Worm (Caenorhabditis elegans) whole organism, early embryonic: Measurements from ENCODE around the gene dmsr-13.
A peak's percentile ranks its signal among the peaks of the same experiment; 100 is the strongest.

ENCODE experiments used
- B0310.2 ChIP-seq: sonication (generic microtip); optimal IDR thresholded peaks from 2 replicates; lab custom pipeline; 2016; ENCODE audit warnings: mild to moderate bottlenecking, missing genetic modification characterization, missing compliant biosample characterization
- F13C5.2 ChIP-seq: sonication (generic microtip); optimal IDR thresholded peaks from 2 replicates; lab custom pipeline; 2017; ENCODE audit warnings: mild to moderate bottlenecking, missing genetic modification characterization, inconsistent platforms, missing compliant biosample characterization
- aly-1 ChIP-seq: sonication (generic microtip); optimal IDR thresholded peaks from 2 replicates; lab custom pipeline; 2016; ENCODE audit warnings: missing genetic modification characterization, missing compliant biosample characterization
- ama-1 ChIP-seq: fragments of 150-350 bp; optimal IDR thresholded peaks from 2 replicates; lab custom pipeline; 2014
- ceh-13 ChIP-seq: fragments of 200-800 bp; sonication (Bioruptor generic); optimal IDR thresholded peaks from 2 replicates; lab custom pipeline; 2018; ENCODE audit warnings: mild to moderate bottlenecking, missing genetic modification characterization, missing compliant biosample characterization
- ceh-36 ChIP-seq: sonication (generic microtip); optimal IDR thresholded peaks from 2 replicates; lab custom pipeline; 2016; ENCODE audit warnings: missing genetic modification characterization, inconsistent platforms, missing compliant biosample characterization
- ets-7 ChIP-seq: sonication (generic microtip); optimal IDR thresholded peaks from 2 replicates; lab custom pipeline; 2016; ENCODE audit warnings: missing genotype, missing genetic modification characterization, missing compliant biosample characterization
- flt-1 ChIP-seq: fragments of 200-800 bp; sonication (Bioruptor generic); IDR thresholded peaks from 2 replicates; pipeline ENCODE4 v1.3.6; 2022; ENCODE audit warnings: missing genetic modification characterization, missing compliant biosample characterization
- hmbx-1 ChIP-seq: sonication (generic microtip); optimal IDR thresholded peaks from 2 replicates; lab custom pipeline; 2016; ENCODE audit warnings: mild to moderate bottlenecking, missing genetic modification characterization, missing compliant biosample characterization
- hmg-4 ChIP-seq: fragments of 200-800 bp; sonication (Bioruptor generic); optimal IDR thresholded peaks from 2 replicates; lab custom pipeline; 2018; ENCODE audit warnings: mild to moderate bottlenecking, missing genetic modification characterization, missing compliant biosample characterization
- hnd-1 ChIP-seq: sonication (generic microtip); optimal IDR thresholded peaks from 2 replicates; lab custom pipeline; 2016; ENCODE audit warnings: missing genetic modification characterization, missing compliant biosample characterization
- pes-1 ChIP-seq: fragments of 200-800 bp; sonication (Bioruptor generic); IDR thresholded peaks from 2 replicates; pipeline ENCODE4 v1.3.6; 2022; ENCODE audit warnings: missing genetic modification reagents, missing genetic modification characterization, missing compliant biosample characterization
- scrt-1 ChIP-seq: fragments of 200-800 bp; sonication (Bioruptor generic); IDR thresholded peaks from 2 replicates; pipeline ENCODE4 v1.3.6; 2022; ENCODE audit warnings: missing genetic modification characterization, missing compliant biosample characterization
- sea-1 ChIP-seq: fragments of 200-800 bp; sonication (Bioruptor generic); conservative IDR thresholded peaks from 2 replicates; pipeline ENCODE4 v1.3.6; 2022; ENCODE audit warnings: missing genetic modification characterization, missing compliant biosample characterization
- tbx-11 ChIP-seq: fragments of 200-800 bp; sonication (Bioruptor generic); IDR thresholded peaks from 2 replicates; pipeline ENCODE4 v1.3.6; 2022; ENCODE audit warnings: missing genetic modification characterization, missing compliant biosample characterization
- tbx-37 ChIP-seq: fragments of 200-800 bp; sonication (Bioruptor generic); conservative IDR thresholded peaks from 2 replicates; pipeline ENCODE4 v1.3.6; 2022; ENCODE audit warnings: missing genetic modification reagents, missing genetic modification characterization, missing compliant biosample characterization
- tra-4 ChIP-seq: sonication (generic microtip); optimal IDR thresholded peaks from 2 replicates; lab custom pipeline; 2017; ENCODE audit warnings: missing genetic modification characterization, missing compliant biosample characterization

dmsr-13 gene

ce11 chrV:6819812-6820211, at the start of gene dmsr-13:
Gene dmsr-13, minus strand, starts transcription at chrV:6819912.
- TF ChIP-seq tbx-11 (GFP tag; lab: Robert Waterston, UW) = no peak
- no peak for TF ChIP-seq ceh-36 (tag; lab: Kevin White, UChicago)
- TF ChIP-seq pes-1 = no peak

- TF ChIP-seq F13C5.2 (tag; lab: Kevin White, UChicago) (no peak), flt-1 (GFP tag; lab: Robert Waterston, UW) (no peak), ceh-36 (tag; lab: Kevin White, UChicago) (no peak), hmg-4 (no peak), B0310.2 (tag; lab: Kevin White, UChicago) (no peak), tbx-37 (GFP tag; lab: Robert Waterston, UW) (no peak), hmbx-1 (tag; lab: Kevin White, UChicago) (no peak), hnd-1 (no peak), sea-1 (no peak)
These were observed 35.0 kb upstream of the dmsr-13 start, which contains the start of gene gpa-10 for ce11 chrV:6854711-6855110. Gene gpa-10, minus strand, starts transcription at chrV:6854811.

ce11 chrV:6846507-6846906, 26.8 kb upstream of the dmsr-13 start, which contains the start of gene lgc-54:
Gene lgc-54, minus strand, starts transcription at chrV:6846607.
- no peak for TF ChIP-seq F13C5.2 (tag; lab: Kevin White, UChicago)
- TF ChIP-seq B0310.2 (tag; lab: Kevin White, UChicago) = no peak
- no peak for TF ChIP-seq ceh-36 (tag; lab: Kevin White, UChicago)
- TF ChIP-seq ets-7 (tag; lab: Kevin White, UChicago) = no peak
- TF ChIP-seq pes-1 = no peak
- no peak for TF ChIP-seq tbx-37 (GFP tag; lab: Robert Waterston, UW)
- TF ChIP-seq flt-1 (GFP tag; lab: Robert Waterston, UW) = no peak

- no peak for TF ChIP-seq tbx-37 (GFP tag; lab: Robert Waterston, UW)
These were observed 22.7 kb upstream of the dmsr-13 start, which contains the start of gene T15B7.1 for ce11 chrV:6842437-6842836. Gene T15B7.1, plus strand, starts transcription at chrV:6842737.

- TF ChIP-seq tra-4 (no peak), aly-1 (tag; lab: Kevin White, UChicago) (no peak), B0310.2 (tag; lab: Kevin White, UChicago) (no peak), hnd-1 (no peak)
These were observed 19.3 kb upstream of the dmsr-13 start, which contains the start of gene hpo-8 for ce11 chrV:6839008-6839407. Gene hpo-8, plus strand, starts transcription at chrV:6839289.

- no peak for TF ChIP-seq aly-1 (tag; lab: Kevin White, UChicago)
- no peak for TF ChIP-seq tra-4
- TF ChIP-seq hmbx-1 (tag; lab: Kevin White, UChicago) = no peak
- no peak for TF ChIP-seq hnd-1
- no peak for TF ChIP-seq scrt-1 (GFP tag; lab: Robert Waterston, UW)
- no peak for TF ChIP-seq ets-7 (tag; lab: Kevin White, UChicago)
- TF ChIP-seq F13C5.2 (tag; lab: Kevin White, UChicago) = no peak
- TF ChIP-seq ama-1 (lab: Kevin White, UChicago) = no peak
- TF ChIP-seq flt-1 (GFP tag; lab: Robert Waterston, UW) = no peak
- TF ChIP-seq ceh-13 (GFP tag; lab: Kevin White, UChicago) = no peak
- TF ChIP-seq ceh-36 (tag; lab: Kevin White, UChicago) = no peak
- no peak for TF ChIP-seq pes-1
- no peak for TF ChIP-seq tbx-11 (GFP tag; lab: Robert Waterston, UW)
- no peak for TF ChIP-seq tbx-37 (GFP tag; lab: Robert Waterston, UW)
- TF ChIP-seq hmg-4 = no peak
- no peak for TF ChIP-seq sea-1
These were observed 18.9 kb upstream of the dmsr-13 start, which contains the start of gene T15B7.15 for ce11 chrV:6838599-6838998. Gene T15B7.15, minus strand, starts transcription at chrV:6838665.

- no peak for TF ChIP-seq flt-1 (GFP tag; lab: Robert Waterston, UW)
- no peak for TF ChIP-seq F13C5.2 (tag; lab: Kevin White, UChicago)
- TF ChIP-seq ama-1 (lab: Kevin White, UChicago) = no peak
- no peak for TF ChIP-seq tbx-11 (GFP tag; lab: Robert Waterston, UW)
- no peak for TF ChIP-seq hnd-1
- no peak for TF ChIP-seq pes-1
- TF ChIP-seq ceh-36 (tag; lab: Kevin White, UChicago) = no peak
These were observed 16.3 kb upstream of the dmsr-13 start for ce11 chrV:6836036-6836435.

ce11 chrV:6835242-6835641, 15.5 kb upstream of the dmsr-13 start, which contains the start of the genes T15B7.14 and col-143:
Gene T15B7.14, minus strand, starts transcription at chrV:6835342.
Gene col-143, plus strand, starts transcription at chrV:6835635.
- TF ChIP-seq flt-1 (GFP tag; lab: Robert Waterston, UW) (no peak), ceh-13 (GFP tag; lab: Kevin White, UChicago) (no peak), tbx-11 (GFP tag; lab: Robert Waterston, UW) (no peak), scrt-1 (GFP tag; lab: Robert Waterston, UW) (no peak), ceh-36 (tag; lab: Kevin White, UChicago) (no peak)

- no peak for TF ChIP-seq ceh-13 (GFP tag; lab: Kevin White, UChicago)
- no peak for TF ChIP-seq ceh-36 (tag; lab: Kevin White, UChicago)
- no peak for TF ChIP-seq ama-1 (lab: Kevin White, UChicago)
- TF ChIP-seq sea-1 = 0 out of 2 replicates have a peak, but pooled peaks have one; percentile 7
These were observed 11.8 kb upstream of the dmsr-13 start for ce11 chrV:6831539-6831938.
